Worm (Caenorhabditis elegans): Measurements from ENCODE around the gene sel-10.

sel-10 gene

ce11 chrV:13787225-13787898, 31.8 kb upstream of the sel-10 start, which contains the start of the genes F53C11.4 and F53C11.5 (continued):
- peak; percentile 2 for TF ChIP-seq dsc-1 (tag; optimal IDR thresholded peaks at IDR 0.05)
- no peak for TF ChIP-seq ama-1 (optimal IDR thresholded peaks at IDR 0.05)
- no peak for TF ChIP-seq nhr-28 (tag; optimal IDR thresholded peaks at IDR 0.05)
- no peak for TF ChIP-seq lin-15B (tag; optimal IDR thresholded peaks at IDR 0.05)
- no peak for TF ChIP-seq F16B12.6 (tag; optimal IDR thresholded peaks at IDR 0.05)
- TF ChIP-seq nhr-12 (tag; optimal IDR thresholded peaks at IDR 0.05), result no peak
- TF ChIP-seq elt-3 (tag; optimal IDR thresholded peaks at IDR 0.05), result peak in 2 of 6 experiments; percentile 31 to 40
- TF ChIP-seq nhr-85 (tag), result no peak
- TF ChIP-seq mab-9 (GFP tag; IDR thresholded peaks at IDR 0.05), result no peak
- peak; percentile 2 for TF ChIP-seq unc-86 (tag; optimal IDR thresholded peaks at IDR 0.05)
- TF ChIP-seq elt-2 (tag; optimal IDR thresholded peaks at IDR 0.05), result peak; percentile 20
- TF ChIP-seq ces-1 (GFP tag; optimal IDR thresholded peaks at IDR 0.05), result no peak
- no peak for TF ChIP-seq fos-1 (tag; optimal IDR thresholded peaks at IDR 0.05)
- peak; percentile 63 for TF ChIP-seq blmp-1 (tag; optimal IDR thresholded peaks at IDR 0.05)
- TF ChIP-seq unc-62 (GFP tag; optimal IDR thresholded peaks at IDR 0.05), result no peak
- TF ChIP-seq zag-1 (tag; optimal IDR thresholded peaks at IDR 0.05), result no peak
- no peak for TF ChIP-seq sox-4 (tag; optimal IDR thresholded peaks at IDR 0.05)
- no peak for TF ChIP-seq fkh-8 (tag; optimal IDR thresholded peaks at IDR 0.05)
- TF ChIP-seq lin-35 (GFP tag; optimal IDR thresholded peaks at IDR 0.05), result peak in 1 of 2 experiments; percentile 39
- peak; percentile 53 to 81 for TF ChIP-seq lsy-2 (tag; optimal IDR thresholded peaks at IDR 0.05)
- peak; percentile 23 for TF ChIP-seq pqm-1 (tag; optimal IDR thresholded peaks at IDR 0.05)
- peak; percentile 67 for TF ChIP-seq mep-1 (tag; optimal IDR thresholded peaks at IDR 0.05)

ce11 chrV:13787948-13788681, 31.0 kb upstream of the sel-10 start:
- TF ChIP-seq egl-13 (tag; optimal IDR thresholded peaks at IDR 0.05), result no peak
- no peak for TF ChIP-seq pag-3 (tag; optimal IDR thresholded peaks at IDR 0.05; ENCODE audit: borderline replicate concordance, insufficient read depth)
- TF ChIP-seq ceh-8 (GFP tag; optimal IDR thresholded peaks at IDR 0.05), result no peak
- no peak for TF ChIP-seq aha-1 (tag; optimal IDR thresholded peaks at IDR 0.05)
- TF ChIP-seq unc-130 (tag; optimal IDR thresholded peaks at IDR 0.05), result peak; percentile 24
- TF ChIP-seq lin-15B (tag; optimal IDR thresholded peaks at IDR 0.05), result no peak
- no peak for TF ChIP-seq nhr-12 (tag; optimal IDR thresholded peaks at IDR 0.05)
- no peak for TF ChIP-seq fkh-8 (tag; optimal IDR thresholded peaks at IDR 0.05)
- peak; percentile 53 for TF ChIP-seq blmp-1 (tag; optimal IDR thresholded peaks at IDR 0.05)
- TF ChIP-seq efl-3 (GFP tag; optimal IDR thresholded peaks at IDR 0.05), result no peak
- no peak for TF ChIP-seq sup-37 (GFP tag; optimal IDR thresholded peaks at IDR 0.05)
- TF ChIP-seq nhr-76 (tag; optimal IDR thresholded peaks at IDR 0.05), result no peak
- TF ChIP-seq ceh-90 (tag; optimal IDR thresholded peaks at IDR 0.05), result no peak
- TF ChIP-seq snpc-4 (tag; optimal IDR thresholded peaks at IDR 0.05), result no peak
- TF ChIP-seq C34B4.2 (tag; optimal IDR thresholded peaks at IDR 0.05), result no peak
- TF ChIP-seq snu-23 (GFP tag; optimal IDR thresholded peaks at IDR 0.05), result peak; percentile 67
- no peak for TF ChIP-seq mef-2 (tag; optimal IDR thresholded peaks at IDR 0.05)
- no peak for TF ChIP-seq swsn-7 (tag; optimal IDR thresholded peaks at IDR 0.05)
- no peak for TF ChIP-seq vab-15 (tag; optimal IDR thresholded peaks at IDR 0.05)
- no peak for TF ChIP-seq isw-1 (GFP tag; IDR thresholded peaks at IDR 0.05)
- peak in 1 of 2 experiments; percentile 34 for TF ChIP-seq lin-35 (GFP tag; optimal IDR thresholded peaks at IDR 0.05)
- no peak for TF ChIP-seq Y116A8C.19 (tag; optimal IDR thresholded peaks at IDR 0.05; ENCODE audit: borderline replicate concordance)
- TF ChIP-seq dsc-1 (tag; optimal IDR thresholded peaks at IDR 0.05), result no peak
- TF ChIP-seq unc-62 (GFP tag; optimal IDR thresholded peaks at IDR 0.05), result no peak
- TF ChIP-seq nhr-11 (tag; optimal IDR thresholded peaks at IDR 0.05), result no peak
- TF ChIP-seq sox-4 (tag; optimal IDR thresholded peaks at IDR 0.05), result no peak
- TF ChIP-seq F16B12.6 (tag; optimal IDR thresholded peaks at IDR 0.05), result no peak
- no peak for TF ChIP-seq egl-27 (tag; optimal IDR thresholded peaks at IDR 0.05)
- no peak for TF ChIP-seq nhr-237 (tag; optimal IDR thresholded peaks at IDR 0.05)
- no peak for TF ChIP-seq nhr-84 (tag; optimal IDR thresholded peaks at IDR 0.05)
- no peak for TF ChIP-seq tbx-2 (tag; optimal IDR thresholded peaks at IDR 0.05)
- peak; percentile 57 for TF ChIP-seq ztf-4 (tag; optimal IDR thresholded peaks at IDR 0.05)
- TF ChIP-seq nhr-28 (tag; optimal IDR thresholded peaks at IDR 0.05), result no peak
- TF ChIP-seq sptf-1 (tag; optimal IDR thresholded peaks at IDR 0.05), result no peak
- no peak for TF ChIP-seq ces-1 (GFP tag; optimal IDR thresholded peaks at IDR 0.05)
- TF ChIP-seq mab-9 (GFP tag; IDR thresholded peaks at IDR 0.05), result no peak
- peak; percentile 51 for TF ChIP-seq nhr-90 (tag; optimal IDR thresholded peaks at IDR 0.05; ENCODE audit: poor library complexity)
- no peak for TF ChIP-seq unc-30 (tag; optimal IDR thresholded peaks at IDR 0.05)
- peak in 1 of 2 experiments; percentile 57 for TF ChIP-seq lsy-2 (tag; optimal IDR thresholded peaks at IDR 0.05)
